Fruit fly (Drosophila melanogaster): ENCODE measurements around the gene Alp9.

Gene Alp9

dm6 chr3L:5617395-5617794 is 22.1 kb downstream of the Alp9 start (continued):
- TF ChIP-seq Ets96B (tag; optimal IDR thresholded peaks at IDR 0.05) (no peak), CG6276 (GFP tag; optimal IDR thresholded peaks at IDR 0.05) (no peak), acj6 (GFP tag; optimal IDR thresholded peaks at IDR 0.05) (no peak), CG32006 (GFP tag; optimal IDR thresholded peaks at IDR 0.05) (no peak)

DNA sequence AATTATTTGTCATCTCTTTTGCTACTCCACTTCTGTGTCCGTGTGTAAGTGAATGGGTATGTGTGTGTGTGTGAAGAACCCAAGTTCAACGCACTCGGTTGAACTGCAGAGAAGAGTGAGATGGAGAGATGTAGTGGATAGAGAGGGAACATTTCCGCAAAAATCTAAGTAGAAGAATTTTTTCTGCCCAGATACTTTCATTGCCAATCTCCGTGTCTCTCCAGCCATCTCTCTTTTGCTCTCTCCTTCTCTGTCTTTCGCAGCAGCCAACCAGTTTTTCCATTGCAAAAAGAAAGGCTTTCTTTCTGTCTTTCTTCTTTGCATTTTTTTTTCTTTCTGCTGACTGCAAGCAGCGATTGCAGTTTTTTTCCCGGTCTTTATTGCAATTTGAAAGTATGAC is 23.4 kb downstream of the Alp9 start:
- no peak for TF ChIP-seq cyc (GFP tag; optimal IDR thresholded peaks at IDR 0.05)
- no peak for TF ChIP-seq Ets21C (GFP tag; optimal IDR thresholded peaks at IDR 0.05)
- TF ChIP-seq CG11902 (GFP tag; optimal IDR thresholded peaks at IDR 0.05) = no peak
- TF ChIP-seq CG10669 (GFP tag; optimal IDR thresholded peaks at IDR 0.05) = no peak
- no peak for TF ChIP-seq spab (GFP tag; optimal IDR thresholded peaks at IDR 0.05)
- TF ChIP-seq Eip78C (GFP tag) = peak; percentile 44
- no peak for TF ChIP-seq Smox (GFP tag; optimal IDR thresholded peaks at IDR 0.05)
- no peak for TF ChIP-seq Hr4 (GFP tag; optimal IDR thresholded peaks at IDR 0.05)
- no peak for TF ChIP-seq Sox102F (GFP tag; optimal IDR thresholded peaks at IDR 0.05)
- TF ChIP-seq Blimp-1 (GFP tag; optimal IDR thresholded peaks at IDR 0.05) = peak; percentile 95
- no peak for TF ChIP-seq topi (GFP tag; optimal IDR thresholded peaks at IDR 0.05)
- no peak for TF ChIP-seq dsx (GFP tag; optimal IDR thresholded peaks at IDR 0.05; ENCODE audit: poor library complexity, severe bottlenecking)
- TF ChIP-seq CG6854 (GFP tag; optimal IDR thresholded peaks at IDR 0.05) = no peak
- no peak for TF ChIP-seq dac (GFP tag; optimal IDR thresholded peaks at IDR 0.05)
- TF ChIP-seq lz (GFP tag; optimal IDR thresholded peaks at IDR 0.05) = no peak
- no peak for TF ChIP-seq fd85E (GFP tag; optimal IDR thresholded peaks at IDR 0.05)
- no peak for TF ChIP-seq CG6276 (GFP tag; optimal IDR thresholded peaks at IDR 0.05)

dm6 chr3L:5621506-5621905 is 26.2 kb downstream of the Alp9 start:
- TF ChIP-seq Hr38 (GFP tag; optimal IDR thresholded peaks at IDR 0.05) = no peak
- no peak for TF ChIP-seq CG9139 (GFP tag; optimal IDR thresholded peaks at IDR 0.05)
- TF ChIP-seq CG6163 (GFP tag; IDR thresholded peaks at IDR 0.05) = no peak
- no peak for TF ChIP-seq Ets21C (GFP tag; optimal IDR thresholded peaks at IDR 0.05)
- TF ChIP-seq pdm3 (GFP tag; optimal IDR thresholded peaks at IDR 0.05) = no peak
- no peak for TF ChIP-seq Eip93F (GFP tag; optimal IDR thresholded peaks at IDR 0.05)
- TF ChIP-seq net (GFP tag; optimal IDR thresholded peaks at IDR 0.05) = no peak
- TF ChIP-seq fd85E (GFP tag; optimal IDR thresholded peaks at IDR 0.05) = no peak
- TF ChIP-seq esn (GFP tag; optimal IDR thresholded peaks at IDR 0.05) = no peak
- no peak for TF ChIP-seq Sox102F (GFP tag; optimal IDR thresholded peaks at IDR 0.05)
- TF ChIP-seq Sox14 (GFP tag; optimal IDR thresholded peaks at IDR 0.05) = no peak

- peak; percentile 9 for TF ChIP-seq Eip75B (GFP tag; optimal IDR thresholded peaks at IDR 0.05)
- peak; percentile 32 for TF ChIP-seq Met (GFP tag; optimal IDR thresholded peaks at IDR 0.05)
- peak; percentile 23 for TF ChIP-seq Sox102F (GFP tag; optimal IDR thresholded peaks at IDR 0.05)
- TF ChIP-seq CG6808 (GFP tag; optimal IDR thresholded peaks at IDR 0.05) = no peak
- peak; percentile 100 for TF ChIP-seq Blimp-1 (GFP tag; optimal IDR thresholded peaks at IDR 0.05)
- TF ChIP-seq CG6854 (GFP tag; optimal IDR thresholded peaks at IDR 0.05) = peak; percentile 64
- no peak for TF ChIP-seq CG6163 (GFP tag; IDR thresholded peaks at IDR 0.05)
- peak; percentile 30 for TF ChIP-seq fkh (GFP tag; optimal IDR thresholded peaks at IDR 0.05)
- peak; percentile 57 for TF ChIP-seq vri (GFP tag; optimal IDR thresholded peaks at IDR 0.05)
- TF ChIP-seq CG8319 (GFP tag; optimal IDR thresholded peaks at IDR 0.05) = no peak
- TF ChIP-seq svp (GFP tag) = peak; percentile 33
- TF ChIP-seq Eip78C (GFP tag) = no peak
These were observed 26.6 kb downstream of the Alp9 start for dm6 chr3L:5621908-5622307.

DNA sequence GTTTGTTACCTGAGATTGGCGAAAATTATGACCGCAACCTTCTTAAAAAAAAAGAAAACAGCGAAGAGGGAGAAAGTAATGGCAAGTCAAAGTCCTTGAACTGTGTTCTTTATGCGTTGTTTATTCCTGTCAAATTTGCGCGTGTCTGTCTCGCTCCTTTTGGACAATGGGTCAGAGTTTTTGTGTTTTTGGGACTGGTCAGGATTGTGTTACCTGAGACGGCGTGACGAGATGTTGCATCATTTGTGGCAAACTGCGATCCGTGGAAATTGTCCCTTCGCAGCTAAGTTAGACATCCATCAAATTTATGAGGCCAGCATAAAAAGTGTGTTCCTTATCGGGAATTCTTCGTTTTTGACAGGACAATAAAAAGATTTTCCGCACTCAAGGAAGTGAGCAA is 28.0 kb downstream of the Alp9 start:
- TF ChIP-seq vri (GFP tag; optimal IDR thresholded peaks at IDR 0.05) (peak; percentile 2), CG1621 (tag; optimal IDR thresholded peaks at IDR 0.05) (no peak), Blimp-1 (GFP tag; optimal IDR thresholded peaks at IDR 0.05) (peak; percentile 89), Gug (GFP tag; IDR thresholded peaks at IDR 0.05) (no peak), CG6808 (GFP tag; optimal IDR thresholded peaks at IDR 0.05) (no peak), CG10669 (GFP tag; optimal IDR thresholded peaks at IDR 0.05) (no peak)
